Fruit fly (Drosophila melanogaster) whole organism, adult: ENCODE measurements around the gene MtnA.

Source experiments
- CG11617 ChIP-seq: fragments of 200-800 bp; sonication (Bioruptor generic); optimal IDR thresholded peaks from 2 replicates; lab custom pipeline; 2017; ENCODE audit warnings: mild to moderate bottlenecking, missing biosample characterization, missing genetic modification reagents, missing genetic modification characterization
- CG12768 ChIP-seq: fragments of 200-800 bp; sonication (Bioruptor generic); optimal IDR thresholded peaks from 2 replicates; lab custom pipeline; 2017; ENCODE audit warnings: missing biosample characterization, missing genetic modification characterization, mild to moderate bottlenecking, moderate library complexity, missing genetic modification reagents
- CG14711 ChIP-seq: fragments of 200-800 bp; sonication (Bioruptor generic); optimal IDR thresholded peaks from 2 replicates; lab custom pipeline; 2018; ENCODE audit warnings: missing biosample characterization, mild to moderate bottlenecking, missing genetic modification characterization, moderate library complexity
- CG1620 ChIP-seq: fragments of 200-800 bp; sonication (Bioruptor generic); optimal IDR thresholded peaks from 2 replicates; lab custom pipeline; 2016; ENCODE audit warnings: missing biosample characterization, missing genetic modification characterization
- CG33017 ChIP-seq: fragments of 200-800 bp; sonication (Bioruptor generic); optimal IDR thresholded peaks from 2 replicates; lab custom pipeline; 2018; ENCODE audit warnings: missing biosample characterization, mild to moderate bottlenecking, missing genetic modification characterization, moderate library complexity
- CG5204 ChIP-seq: fragments of 200-800 bp; sonication (Bioruptor generic); optimal IDR thresholded peaks from 2 replicates; lab custom pipeline; 2016; ENCODE audit warnings: missing biosample characterization, missing genetic modification characterization
- CG7045 ChIP-seq: fragments of 200-800 bp; sonication (Bioruptor generic); optimal IDR thresholded peaks from 2 replicates; lab custom pipeline; 2017; ENCODE audit warnings: missing biosample characterization, mild to moderate bottlenecking, missing genetic modification characterization
- CG7101 ChIP-seq: fragments of 200-800 bp; sonication (Bioruptor generic); optimal IDR thresholded peaks from 2 replicates; lab custom pipeline; 2018; ENCODE audit warnings: missing biosample characterization, mild to moderate bottlenecking, missing genetic modification characterization, moderate library complexity
- Clk ChIP-seq: fragments of 200-800 bp; sonication (Bioruptor generic); optimal IDR thresholded peaks from 2 replicates; lab custom pipeline; 2017; ENCODE audit warnings: missing biosample characterization, missing genetic modification characterization
- Crg-1 ChIP-seq: fragments of 200-800 bp; sonication (Bioruptor generic); optimal IDR thresholded peaks from 2 replicates; lab custom pipeline; 2016; ENCODE audit warnings: missing biosample characterization, missing genetic modification characterization
- Hr96 ChIP-seq: fragments of 200-800 bp; sonication (Bioruptor generic); optimal IDR thresholded peaks from 2 replicates; lab custom pipeline; 2016; ENCODE audit warnings: missing biosample characterization, missing genetic modification characterization
- Mnt ChIP-seq: fragments of 200-800 bp; sonication (Bioruptor generic); optimal IDR thresholded peaks from 2 replicates; lab custom pipeline; 2016; ENCODE audit warnings: missing biosample characterization, mild to moderate bottlenecking, missing genetic modification characterization
- bab1 ChIP-seq: fragments of 200-800 bp; sonication (Bioruptor generic); optimal IDR thresholded peaks from 3 replicates; lab custom pipeline; 2019; ENCODE audit warnings: missing biosample characterization, mild to moderate bottlenecking, missing genetic modification characterization, moderate library complexity
- cic ChIP-seq: fragments of 200-800 bp; sonication (Bioruptor generic); optimal IDR thresholded peaks from 2 replicates; lab custom pipeline; 2017; ENCODE audit warnings: missing biosample characterization, mild to moderate bottlenecking, missing genetic modification characterization, moderate library complexity
- cnc ChIP-seq, 2 experiments: fragments of >200 bp; optimal IDR thresholded peaks; 2 replicates each; lab custom pipeline; 2017
- kay ChIP-seq: fragments of 200-800 bp; sonication (Bioruptor generic); peaks from one replicate; lab custom pipeline; 2016; ENCODE audit warnings: missing biosample characterization, missing genetic modification characterization, borderline replicate concordance
- ovo ChIP-seq: fragments of 200-800 bp; sonication (Bioruptor generic); optimal IDR thresholded peaks from 2 replicates; lab custom pipeline; 2016; ENCODE audit warnings: missing biosample characterization, missing genetic modification characterization
- pad ChIP-seq: fragments of 200-800 bp; sonication (Bioruptor generic); optimal IDR thresholded peaks from 3 replicates; lab custom pipeline; 2017; ENCODE audit warnings: missing biosample characterization, missing genetic modification characterization, mild to moderate bottlenecking, moderate library complexity, missing genetic modification reagents
- tj ChIP-seq: fragments of 200-800 bp; sonication (Bioruptor generic); optimal IDR thresholded peaks from 3 replicates; lab custom pipeline; 2017; ENCODE audit warnings: missing biosample characterization, mild to moderate bottlenecking, missing genetic modification characterization, moderate library complexity
- toe ChIP-seq: fragments of 200-800 bp; sonication (Bioruptor generic); optimal IDR thresholded peaks from 2 replicates; lab custom pipeline; 2016; ENCODE audit warnings: missing biosample characterization, missing genetic modification characterization

MtnA gene

DNA sequence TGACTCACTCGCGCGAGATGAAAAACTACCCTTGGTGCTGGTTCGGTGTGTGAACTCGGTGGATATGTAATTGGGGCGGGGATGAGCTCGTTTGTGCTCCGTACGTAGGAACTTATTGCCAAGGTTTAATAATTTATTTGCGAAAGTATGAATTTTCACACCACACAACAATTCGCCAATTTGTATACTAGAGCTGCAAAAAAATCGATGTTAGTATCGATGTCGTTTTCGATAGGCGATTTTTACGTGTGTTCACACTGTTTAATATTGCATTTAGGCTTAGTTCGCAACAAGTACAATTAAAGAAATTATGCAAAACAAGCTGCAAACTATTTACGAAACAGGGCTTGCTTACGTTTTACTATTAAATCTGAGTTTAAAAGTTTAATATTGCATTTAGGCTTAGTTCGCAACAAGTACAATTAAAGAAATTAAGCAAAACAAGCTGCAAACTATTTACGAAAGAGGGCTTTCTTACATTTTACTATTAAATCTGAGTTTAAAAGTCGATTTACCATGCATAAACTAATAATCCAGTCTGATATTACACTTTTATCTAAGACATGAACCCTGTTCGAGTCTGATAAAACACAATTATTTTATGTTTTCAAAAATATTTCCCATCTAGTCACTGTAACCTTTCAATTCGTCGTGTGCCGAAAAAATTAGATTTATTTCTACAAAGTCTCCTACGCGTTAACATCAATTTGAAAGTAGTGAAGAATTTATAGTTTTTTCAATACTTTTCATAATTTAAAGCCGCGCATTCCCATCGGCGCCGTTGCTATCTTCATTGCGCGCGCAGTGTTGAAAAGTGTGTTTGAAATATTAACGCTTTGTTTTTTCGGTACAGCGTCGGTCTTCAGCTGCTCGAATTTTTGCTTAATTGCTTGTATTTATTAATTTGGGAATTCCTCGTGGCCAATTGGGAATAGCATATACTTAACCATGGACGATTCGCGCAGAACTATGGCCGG is 20.9 kb downstream of the MtnA start, which contains the start of the genes Snap24 and CG8478:
TSS of gene Snap24 (minus strand) at position 196 of the 977 bp plus-strand sequence.
TSS of gene CG8478 (plus strand) at position 696 of the 977 bp plus-strand sequence.
- TF ChIP-seq cic (GFP tag; lab: Kevin White, UChicago), result no peak
- TF ChIP-seq CG7101, result no peak
- TF ChIP-seq CG14711 (tag; lab: Kevin White, UChicago), result no peak
- no peak for TF ChIP-seq cnc (optimal IDR thresholded peaks at IDR 0.05; lab: Kevin White, UChicago)
- TF ChIP-seq Hr96 (GFP tag; lab: Kevin White, UChicago), result no peak
- TF ChIP-seq pad (GFP tag; lab: Kevin White, UChicago), result peak; percentile 51
- TF ChIP-seq kay (GFP tag; lab: Kevin White, UChicago), result no peak
- no peak for TF ChIP-seq Clk
- TF ChIP-seq CG5204 (GFP tag; lab: Kevin White, UChicago), result no peak
- TF ChIP-seq Mnt, result peak; percentile 25
- TF ChIP-seq CG12768 (GFP tag; lab: Kevin White, UChicago), result no peak
- TF ChIP-seq toe, result no peak
- TF ChIP-seq CG33017, result no peak
- TF ChIP-seq CG7045 (GFP tag; lab: Kevin White, UChicago), result no peak
- no peak for TF ChIP-seq Crg-1 (GFP tag; lab: Kevin White, UChicago)
- no peak for TF ChIP-seq CG1620 (GFP tag; lab: Kevin White, UChicago)
- TF ChIP-seq ovo (GFP tag; lab: Kevin White, UChicago), result no peak
- peak; percentile 0 for TF ChIP-seq tj (GFP tag; lab: Kevin White, UChicago)
- peak; percentile 9 for TF ChIP-seq bab1 (GFP tag; lab: Kevin White, UChicago)
- peak; percentile 1 for TF ChIP-seq CG11617

DNA sequence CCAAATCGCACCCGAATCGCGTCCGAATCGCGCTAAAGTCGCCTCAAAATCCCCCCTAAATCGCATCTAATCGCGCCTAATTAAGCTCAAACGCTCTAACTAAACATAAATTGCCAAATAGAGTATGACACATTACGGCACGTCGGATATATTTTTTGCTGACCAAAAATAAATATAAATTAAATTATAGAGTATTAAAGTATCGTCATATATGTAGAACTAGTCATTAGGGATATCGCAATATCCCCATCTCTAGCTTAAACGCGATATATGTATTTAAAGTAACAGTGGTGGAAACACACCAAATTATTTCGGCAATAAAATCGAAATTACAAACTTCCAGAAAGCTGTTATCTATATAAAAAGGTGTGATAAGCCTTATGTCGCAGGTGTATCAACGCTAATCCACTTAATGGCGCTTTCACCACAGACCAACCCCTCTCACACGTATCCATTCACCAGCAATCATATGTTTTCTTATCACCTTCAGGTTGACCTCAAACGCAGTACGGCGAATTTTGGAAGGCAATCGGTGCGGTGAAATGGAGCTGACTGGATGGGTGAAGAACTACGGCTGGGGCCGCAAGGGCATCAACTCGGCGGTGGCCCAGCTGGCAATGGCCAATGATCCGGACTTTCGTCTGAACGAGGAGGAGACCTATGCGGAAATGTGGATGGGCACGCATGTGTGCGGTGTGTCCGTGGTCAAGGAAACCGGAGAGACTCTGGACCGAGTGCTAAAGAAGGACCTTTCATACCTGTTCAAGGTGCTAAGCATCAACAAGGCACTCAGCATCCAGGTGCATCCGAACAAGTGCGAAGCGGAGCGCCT is 24.6 kb downstream of the MtnA start, which contains the start of gene Mpi:
TSS of gene Mpi (plus strand) at position 263 of the 832 bp plus-strand sequence.
- TF ChIP-seq CG33017, result peak; percentile 21
- no peak for TF ChIP-seq Clk
- TF ChIP-seq CG14711 (tag; lab: Kevin White, UChicago), result no peak
- peak; percentile 2 for TF ChIP-seq CG7101
- TF ChIP-seq Hr96 (GFP tag; lab: Kevin White, UChicago), result no peak
- TF ChIP-seq CG7045 (GFP tag; lab: Kevin White, UChicago), result no peak
- TF ChIP-seq kay (GFP tag; lab: Kevin White, UChicago), result no peak
- peak; percentile 43 for TF ChIP-seq Mnt
- TF ChIP-seq CG11617, result peak; percentile 50
- no peak for TF ChIP-seq Crg-1 (GFP tag; lab: Kevin White, UChicago)
- TF ChIP-seq CG5204 (GFP tag; lab: Kevin White, UChicago), result no peak
- peak; percentile 85 for TF ChIP-seq cic (GFP tag; lab: Kevin White, UChicago)
- no peak for TF ChIP-seq ovo (GFP tag; lab: Kevin White, UChicago)
- TF ChIP-seq toe, result no peak
- TF ChIP-seq CG1620 (GFP tag; lab: Kevin White, UChicago), result peak; percentile 23
- TF ChIP-seq bab1 (GFP tag; lab: Kevin White, UChicago), result peak; percentile 70
- peak; percentile 38 for TF ChIP-seq tj (GFP tag; lab: Kevin White, UChicago)
- TF ChIP-seq CG12768 (GFP tag; lab: Kevin White, UChicago), result peak; percentile 44
- TF ChIP-seq cnc (optimal IDR thresholded peaks at IDR 0.05; lab: Kevin White, UChicago), result no peak
- TF ChIP-seq pad (GFP tag; lab: Kevin White, UChicago), result no peak

dm6 chr3R:9756187-9756586 is 28.0 kb downstream of the MtnA start, which contains the start of the genes Alg12 and Rpt3R:
Gene Alg12, plus strand, starts transcription at chr3R:9756491.
Gene Rpt3R, minus strand, starts transcription at chr3R:9756510.
- TF ChIP-seq toe (no peak), Hr96 (GFP tag; lab: Kevin White, UChicago) (no peak), pad (GFP tag; lab: Kevin White, UChicago) (no peak), CG5204 (GFP tag; lab: Kevin White, UChicago) (no peak), cnc (optimal IDR thresholded peaks at IDR 0.05; lab: Kevin White, UChicago) (no peak), kay (GFP tag; lab: Kevin White, UChicago) (no peak), ovo (GFP tag; lab: Kevin White, UChicago) (no peak), Crg-1 (GFP tag; lab: Kevin White, UChicago) (peak; percentile 19), bab1 (GFP tag; lab: Kevin White, UChicago) (peak; percentile 21), tj (GFP tag; lab: Kevin White, UChicago) (no peak), CG14711 (tag; lab: Kevin White, UChicago) (peak; percentile 71), CG11617 (peak; percentile 4), cic (GFP tag; lab: Kevin White, UChicago) (no peak), Clk (no peak), CG7045 (GFP tag; lab: Kevin White, UChicago) (no peak), CG12768 (GFP tag; lab: Kevin White, UChicago) (no peak), Mnt (no peak)

DNA sequence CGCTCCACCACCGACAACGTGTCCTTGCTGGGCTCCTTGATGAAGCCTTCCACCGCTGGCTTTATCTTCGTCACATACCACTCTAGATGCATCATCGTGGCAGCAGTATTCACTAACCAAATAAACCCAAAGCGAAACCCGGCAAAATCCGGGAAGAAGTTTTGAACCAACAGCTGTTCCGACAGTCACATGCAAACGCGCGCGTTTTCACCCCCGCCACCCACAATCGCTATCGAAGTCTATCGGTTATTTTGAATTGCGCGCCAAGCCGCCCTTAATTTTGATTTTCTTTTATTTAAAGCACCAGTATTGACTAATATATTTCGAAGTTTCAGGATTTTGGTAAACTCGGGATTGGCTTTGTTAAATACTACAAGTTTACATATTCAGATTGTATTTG is 29.7 kb downstream of the MtnA start, which contains the start of gene Tti1:
TSS of gene Tti1 (minus strand) at position 200 of the 400 bp plus-strand sequence.
- TF ChIP-seq cnc (optimal IDR thresholded peaks at IDR 0.05; lab: Kevin White, UChicago) (no peak), CG7045 (GFP tag; lab: Kevin White, UChicago) (no peak), CG7101 (no peak), ovo (GFP tag; lab: Kevin White, UChicago) (no peak), tj (GFP tag; lab: Kevin White, UChicago) (no peak), CG11617 (no peak), CG5204 (GFP tag; lab: Kevin White, UChicago) (no peak), Hr96 (GFP tag; lab: Kevin White, UChicago) (no peak), toe (no peak)
